Worm (Caenorhabditis elegans): ENCODE results near the gene cfim-2.
A peak's percentile ranks its signal among the peaks of the same experiment; 100 is the strongest.

ce11 chrIV:8920284-8920806 lies 5.8 kb upstream of the cfim-2 start:
- TF ChIP-seq mdl-1 (tag; optimal IDR thresholded peaks at IDR 0.05), result peak in 1 of 2 experiments; percentile 14
- no peak for TF ChIP-seq nhr-11 (tag; optimal IDR thresholded peaks at IDR 0.05)
- no peak for TF ChIP-seq unc-39 (tag; optimal IDR thresholded peaks at IDR 0.05)
- no peak for TF ChIP-seq pqm-1 (tag; optimal IDR thresholded peaks at IDR 0.05)
- TF ChIP-seq fos-1 (tag; optimal IDR thresholded peaks at IDR 0.05), result no peak
- TF ChIP-seq F10B5.3 (tag; optimal IDR thresholded peaks at IDR 0.05), result no peak
- TF ChIP-seq aly-2 (tag; optimal IDR thresholded peaks at IDR 0.05), result no peak
- peak in 1 of 2 experiments; percentile 35 for TF ChIP-seq lsy-2 (tag; optimal IDR thresholded peaks at IDR 0.05)
- no peak for TF ChIP-seq ztf-11 (tag; optimal IDR thresholded peaks at IDR 0.05)
- TF ChIP-seq sdz-12 (GFP tag; optimal IDR thresholded peaks at IDR 0.05), result no peak
- TF ChIP-seq daf-19 (GFP tag; conservative IDR thresholded peaks at IDR 0.05), result no peak
- no peak for TF ChIP-seq nhr-25 (tag; optimal IDR thresholded peaks at IDR 0.05; ENCODE audit: borderline replicate concordance, insufficient read depth)
- no peak for TF ChIP-seq ceh-20 (GFP tag; IDR thresholded peaks at IDR 0.05)
- no peak for TF ChIP-seq pha-4 (GFP tag; IDR thresholded peaks at IDR 0.05)
- no peak for TF ChIP-seq pha-4 (tag; optimal IDR thresholded peaks at IDR 0.05)
